Worm (Caenorhabditis elegans) whole organism, young adult: ENCODE data around the gene K09C8.2.

Source experiments
- C17E4.6 ChIP-seq: fragments of 200-800 bp; sonication (Bioruptor generic); IDR thresholded peaks from 2 replicates; pipeline ENCODE4 v1.3.6; 2022; ENCODE audit warnings: missing genetic modification reagents, missing genetic modification characterization, missing compliant biosample characterization
- Y53G8AR.9 ChIP-seq: fragments of 200-800 bp; sonication (Bioruptor generic); conservative IDR thresholded peaks from 2 replicates; pipeline ENCODE4 v1.3.6; 2022; ENCODE audit warnings: missing genetic modification reagents, missing genetic modification characterization, missing compliant biosample characterization
- aptf-3 ChIP-seq: fragments of 200-800 bp; sonication (Bioruptor generic); IDR thresholded peaks from 2 replicates; pipeline ENCODE4 v1.3.6; 2022; ENCODE audit warnings: missing genetic modification characterization, missing compliant biosample characterization
- attf-6 ChIP-seq: fragments of 200-800 bp; sonication (Bioruptor generic); IDR thresholded peaks from 2 replicates; pipeline ENCODE4 v1.3.6; 2022; ENCODE audit warnings: missing genetic modification reagents, missing genetic modification characterization, missing compliant biosample characterization
- dpff-1 ChIP-seq: sonication (generic microtip); optimal IDR thresholded peaks from 2 replicates; lab custom pipeline; 2017; ENCODE audit warnings: mild to moderate bottlenecking, missing genetic modification characterization, missing compliant biosample characterization
- lin-35 ChIP-seq, 3 experiments: fragments of 150-350 bp in 2 of 3; sonication (generic microtip) in 1 of 3; optimal IDR thresholded peaks; 2 replicates each; lab custom pipeline; 2014 to 2018; ENCODE audit warnings: missing biosample characterization in 3 of 3, missing genetic modification characterization in 3 of 3, missing genetic modification reagents in 3 of 3
- pha-4 ChIP-seq: fragments of 150-350 bp; sonication (generic microtip); optimal IDR thresholded peaks from 2 replicates; lab custom pipeline; 2014; ENCODE audit warnings: missing biosample characterization, missing genetic modification reagents, missing genetic modification characterization
- snpc-4 ChIP-seq, 5 experiments: fragments of 150-350 bp in 1 of 5; sonication (generic microtip) in 4 of 5; optimal IDR thresholded peaks; 2 replicates each; lab custom pipeline; 2014 to 2018; ENCODE audit warnings: missing genetic modification characterization in 5 of 5, missing biosample characterization in 3 of 5, antibody characterized with exemption in 2 of 5, mild to moderate bottlenecking in 2 of 5, missing compliant biosample characterization in 2 of 5, missing genotype in 2 of 5, moderate library complexity in 2 of 5, missing genetic modification reagents in 1 of 5
- unc-130 ChIP-seq: sonication (generic microtip); optimal IDR thresholded peaks from 2 replicates; lab custom pipeline; 2016; ENCODE audit warnings: missing genetic modification reagents, missing genetic modification characterization, missing compliant biosample characterization
- xnd-1 ChIP-seq: sonication (generic microtip); optimal IDR thresholded peaks from 2 replicates; lab custom pipeline; 2016; ENCODE audit warnings: missing genotype, missing genetic modification reagents, missing genetic modification characterization, missing compliant biosample characterization

ce11 chrX:10981374-10981773, 22.1 kb downstream of the K09C8.2 start:
- TF ChIP-seq pha-4 (tag; lab: Kevin White, UChicago) (no peak), dpff-1 (no peak), snpc-4 (GFP tag; optimal IDR thresholded peaks at IDR 0.05; lab: Kevin White, UChicago) (no peak), snpc-4 (tag; optimal IDR thresholded peaks at IDR 0.05; lab: Kevin White, UChicago) (no peak), unc-130 (GFP tag; lab: Kevin White, UChicago) (no peak), aptf-3 (no peak), xnd-1 (tag; lab: Kevin White, UChicago) (no peak), Y53G8AR.9 (GFP tag; lab: Robert Waterston, UW) (no peak), attf-6 (GFP tag; lab: Robert Waterston, UW) (no peak), C17E4.6 (no peak), lin-35 (GFP tag; optimal IDR thresholded peaks at IDR 0.05; lab: Kevin White, UChicago) (no peak)
